Fruit fly (Drosophila melanogaster) whole organism, wandering third instar larva: Measurements from ENCODE around the gene dec.

Experiments used
- Abd-B ChIP-seq: fragments of >200 bp; optimal IDR thresholded peaks from 2 replicates; lab custom pipeline; 2017; ENCODE audit warnings: missing biosample characterization, missing genetic modification characterization
- CG32264 ChIP-seq: fragments of 200-800 bp; sonication (Bioruptor generic); optimal IDR thresholded peaks from 2 replicates; lab custom pipeline; 2016; ENCODE audit warnings: missing biosample characterization, missing genetic modification characterization
- CG9705 ChIP-seq: fragments of 200-800 bp; sonication (Bioruptor generic); optimal IDR thresholded peaks from 2 replicates; lab custom pipeline; 2018; ENCODE audit warnings: missing biosample characterization, mild to moderate bottlenecking, missing genetic modification characterization
- CrebA ChIP-seq: fragments of 200-800 bp; sonication (Bioruptor generic); optimal IDR thresholded peaks from 2 replicates; lab custom pipeline; 2016; ENCODE audit warnings: missing biosample characterization, mild to moderate bottlenecking, missing genetic modification characterization, borderline replicate concordance
- Dfd ChIP-seq: fragments of >200 bp; optimal IDR thresholded peaks from 2 replicates; lab custom pipeline; 2017; ENCODE audit warnings: missing biosample characterization, missing genetic modification characterization
- Dif ChIP-seq: fragments of 200-275, 200-300 bp; sonication (Bioruptor generic); optimal IDR thresholded peaks from 2 replicates; lab custom pipeline; 2018; ENCODE audit warnings: missing biosample characterization, missing genetic modification characterization; ENCODE audit not compliant: partially characterized antibody
- GATAd ChIP-seq: sonication (Bioruptor generic); optimal IDR thresholded peaks from 2 replicates; lab custom pipeline; 2016; ENCODE audit warnings: missing biosample characterization, missing genetic modification characterization
- HLH106 ChIP-seq: fragments of 200-800 bp; optimal IDR thresholded peaks from 3 replicates; lab custom pipeline; 2019; ENCODE audit warnings: missing biosample characterization, mild to moderate bottlenecking, missing genetic modification characterization, moderate library complexity
- Hnf4 ChIP-seq: fragments of 200-800 bp; sonication (Bioruptor generic); optimal IDR thresholded peaks from 2 replicates; lab custom pipeline; 2016; ENCODE audit warnings: missing biosample characterization, mild to moderate bottlenecking, missing genetic modification characterization
- Hr83 ChIP-seq: fragments of 200-300 bp; sonication (Bioruptor generic); optimal IDR thresholded peaks from 2 replicates; lab custom pipeline; 2016; ENCODE audit warnings: missing biosample characterization, mild to moderate bottlenecking, missing genetic modification characterization, moderate library complexity; ENCODE audit not compliant: poor library complexity, severe bottlenecking
- Jra ChIP-seq: sonication (Bioruptor generic); optimal IDR thresholded peaks from 2 replicates; lab custom pipeline; 2016; ENCODE audit warnings: missing biosample characterization, missing genetic modification characterization
- Mio ChIP-seq: sonication (Bioruptor generic); optimal IDR thresholded peaks from 2 replicates; lab custom pipeline; 2016; ENCODE audit warnings: missing biosample characterization, missing genetic modification characterization
- Myc ChIP-seq: fragments of >200 bp; optimal IDR thresholded peaks from 2 replicates; lab custom pipeline; 2017
- N ChIP-seq: fragments of >200 bp; optimal IDR thresholded peaks from 2 replicates; lab custom pipeline; 2018; ENCODE audit warnings: missing biosample characterization, missing external identifiers, missing genetic modification characterization
- OdsH ChIP-seq: fragments of 200-800 bp; sonication (Bioruptor generic); optimal IDR thresholded peaks from 2 replicates; lab custom pipeline; 2016; ENCODE audit warnings: missing biosample characterization, mild to moderate bottlenecking, missing genetic modification characterization
- Rel ChIP-seq, 2 experiments: fragments of 200-800 bp; sonication (Bioruptor generic) in 1 of 2; optimal IDR thresholded peaks; 2 replicates in 1 of 2; 3 replicates in 1 of 2; lab custom pipeline; 2016 to 2019; ENCODE audit warnings: mild to moderate bottlenecking in 2 of 2, missing biosample characterization in 2 of 2, missing genetic modification characterization in 2 of 2, moderate library complexity in 1 of 2
- Sp1 ChIP-seq: fragments of 200-800 bp; sonication (Bioruptor generic); optimal IDR thresholded peaks from 3 replicates; lab custom pipeline; 2019; ENCODE audit warnings: missing biosample characterization, mild to moderate bottlenecking, missing genetic modification characterization, moderate library complexity
- Vsx2 ChIP-seq: fragments of 200-300, 225-300 bp; sonication (Bioruptor generic); optimal IDR thresholded peaks from 2 replicates; lab custom pipeline; 2018; ENCODE audit warnings: missing biosample characterization, missing genetic modification characterization; ENCODE audit not compliant: partially characterized antibody
- br ChIP-seq: fragments of 200-800 bp; sonication (Bioruptor generic); optimal IDR thresholded peaks from 2 replicates; lab custom pipeline; 2016; ENCODE audit warnings: missing biosample characterization, missing genetic modification characterization
- brk ChIP-seq: fragments of 200-800 bp; sonication (Bioruptor generic); optimal IDR thresholded peaks from 2 replicates; lab custom pipeline; 2016; ENCODE audit warnings: missing biosample characterization, mild to moderate bottlenecking, missing genetic modification characterization
- dl ChIP-seq, 2 experiments: fragments of 175-275, 200-275 bp in 1 of 2; fragments of 200-275 bp in 1 of 2; sonication (Bioruptor generic); optimal IDR thresholded peaks; lab custom pipeline; 2018; ENCODE audit warnings: mild to moderate bottlenecking in 2 of 2, missing biosample characterization in 2 of 2, missing genetic modification characterization in 2 of 2, moderate library complexity in 2 of 2; ENCODE audit not compliant: partially characterized antibody in 2 of 2, insufficient read depth in 1 of 2
- dmrt93B ChIP-seq: fragments of 200-800 bp; sonication (Bioruptor generic); optimal IDR thresholded peaks from 2 replicates; lab custom pipeline; 2018; ENCODE audit warnings: missing biosample characterization, mild to moderate bottlenecking, missing genetic modification characterization
- ey ChIP-seq: fragments of 200-800 bp; sonication (Bioruptor generic); optimal IDR thresholded peaks from 2 replicates; lab custom pipeline; 2016; ENCODE audit warnings: missing biosample characterization, missing genetic modification characterization
- foxo ChIP-seq, 2 experiments: fragments of 200-800 bp; sonication (Bioruptor generic); optimal IDR thresholded peaks; 2 replicates in 1 of 2; 3 replicates in 1 of 2; lab custom pipeline; 2016 to 2017; ENCODE audit warnings: missing biosample characterization in 2 of 2, missing genetic modification characterization in 2 of 2
- fru ChIP-seq: fragments of 200-800 bp; sonication (Bioruptor generic); optimal IDR thresholded peaks from 3 replicates; lab custom pipeline; 2016; ENCODE audit warnings: missing biosample characterization, mild to moderate bottlenecking, missing genetic modification characterization
- h ChIP-seq: fragments of 200-800 bp; sonication (Bioruptor generic); optimal IDR thresholded peaks from 3 replicates; lab custom pipeline; 2016; ENCODE audit warnings: missing biosample characterization, mild to moderate bottlenecking, missing genetic modification characterization
- jim ChIP-seq: fragments of 175-275, 200-325 bp; sonication (Bioruptor generic); optimal IDR thresholded peaks from 2 replicates; lab custom pipeline; 2016; ENCODE audit warnings: missing biosample characterization, mild to moderate bottlenecking, missing genetic modification characterization
- lola ChIP-seq: fragments of >200 bp; optimal IDR thresholded peaks from 2 replicates; lab custom pipeline; 2017; ENCODE audit warnings: missing biosample characterization, missing genetic modification characterization
- psq ChIP-seq: fragments of 200-800 bp; sonication (Bioruptor generic); optimal IDR thresholded peaks from 3 replicates; lab custom pipeline; 2017; ENCODE audit warnings: missing biosample characterization, mild to moderate bottlenecking, missing genetic modification characterization, moderate library complexity
- rgr ChIP-seq: fragments of 200-800 bp; sonication (Bioruptor generic); optimal IDR thresholded peaks from 3 replicates; lab custom pipeline; 2016; ENCODE audit warnings: missing biosample characterization, mild to moderate bottlenecking, missing genetic modification characterization
- sv ChIP-seq: fragments of 200-800 bp; sonication (Bioruptor generic); optimal IDR thresholded peaks from 3 replicates; lab custom pipeline; 2016; ENCODE audit warnings: missing biosample characterization, missing genetic modification characterization
- tai ChIP-seq: sonication (Bioruptor generic); optimal IDR thresholded peaks from 2 replicates; lab custom pipeline; 2016; ENCODE audit warnings: missing biosample characterization, missing genetic modification characterization
- woc ChIP-seq: sonication (Bioruptor generic); optimal IDR thresholded peaks from 2 replicates; lab custom pipeline; 2016; ENCODE audit warnings: missing biosample characterization, mild to moderate bottlenecking, missing genetic modification characterization

Gene dec

DNA sequence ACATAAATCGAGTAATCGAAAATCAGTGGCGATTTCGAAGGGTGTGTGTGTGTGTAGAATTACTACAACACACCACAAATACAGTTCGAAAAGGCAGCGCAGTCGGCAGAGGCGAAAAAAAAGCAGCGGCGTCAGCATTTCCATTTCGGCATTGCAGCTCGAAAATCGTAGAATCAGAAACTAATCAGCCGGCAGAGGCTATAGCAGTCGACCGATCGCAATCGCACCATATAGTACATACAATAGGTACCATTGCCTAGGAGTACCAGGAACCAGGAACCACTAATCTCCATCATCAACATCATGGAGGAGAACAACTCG lies 36.0 kb upstream of the dec start:
- no peak for TF ChIP-seq brk (GFP tag; lab: Kevin White, UChicago)
- no peak for TF ChIP-seq dl (GFP tag; optimal IDR thresholded peaks at IDR 0.05; lab: Kevin White, UChicago; ENCODE audit: insufficient read depth in 1 of 2, partially characterized antibody in 2 of 2)
- no peak for TF ChIP-seq Vsx2
- no peak for TF ChIP-seq dmrt93B (GFP tag; lab: Kevin White, UChicago)
- TF ChIP-seq jim (GFP tag; lab: Kevin White, UChicago), result no peak
- TF ChIP-seq CG32264 (GFP tag; lab: Kevin White, UChicago), result no peak
- TF ChIP-seq OdsH (GFP tag; lab: Kevin White, UChicago), result no peak
- TF ChIP-seq, all 38 proteins: peak for 0

DNA sequence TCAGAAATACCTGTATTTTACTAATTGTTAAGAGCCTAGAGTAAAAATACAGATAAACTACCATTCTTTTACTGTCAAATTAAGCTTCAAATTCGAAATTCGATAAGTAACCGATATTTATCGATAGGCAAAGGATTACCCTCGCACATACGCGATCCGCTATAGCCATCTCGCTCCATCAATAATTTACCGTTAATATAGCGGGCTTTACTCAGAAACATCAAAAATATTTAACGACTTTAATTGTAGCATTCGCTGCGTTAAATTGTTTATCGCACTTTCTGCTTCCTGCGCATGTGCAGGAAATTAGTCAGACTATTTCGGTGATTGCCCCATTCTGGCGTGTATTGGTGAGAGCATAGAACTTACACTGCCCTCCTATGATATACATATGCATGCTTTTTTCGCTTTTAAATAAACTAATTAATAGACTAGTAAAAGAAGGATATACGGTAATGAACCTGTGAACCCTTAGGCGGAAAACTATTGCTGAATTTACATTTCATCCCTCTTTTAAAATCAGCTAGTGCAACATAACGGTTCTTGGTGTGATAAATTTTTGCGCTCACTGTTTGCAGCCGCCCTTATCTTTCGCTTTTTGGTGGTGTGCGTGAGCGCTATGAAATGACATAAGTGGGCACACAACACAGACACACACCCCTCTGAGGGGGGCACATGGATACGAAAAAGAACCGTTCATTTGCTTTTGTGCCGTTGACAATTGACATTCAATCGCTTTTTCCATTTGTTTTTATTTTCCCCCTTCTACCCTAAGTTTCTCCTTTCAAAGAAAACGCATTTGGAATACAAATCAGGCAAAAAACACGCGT lies 35.4 kb upstream of the dec start, which contains the start of the genes dpr14 and spidey:
dpr14 (minus strand) TSS at position 48 of the 830 bp plus-strand sequence.
spidey (plus strand) TSS at position 693 of the 830 bp plus-strand sequence.
- no peak for TF ChIP-seq Rel (GFP tag; optimal IDR thresholded peaks at IDR 0.05; lab: Kevin White, UChicago)
- peak; percentile 82 for TF ChIP-seq Rel (tag; optimal IDR thresholded peaks at IDR 0.05; lab: Kevin White, UChicago)
- TF ChIP-seq OdsH (GFP tag; lab: Kevin White, UChicago), result peak; percentile 71
- peak; percentile 71 for TF ChIP-seq woc (GFP tag; lab: Kevin White, UChicago)
- TF ChIP-seq lola, result no peak
- peak; percentile 36 for TF ChIP-seq Dif (GFP tag; lab: Kevin White, UChicago)
- peak in 1 of 2 experiments; percentile 79 for TF ChIP-seq foxo (GFP tag; optimal IDR thresholded peaks at IDR 0.05; lab: Kevin White, UChicago)
- TF ChIP-seq sv (GFP tag; lab: Kevin White, UChicago), result peak; percentile 80
- peak; percentile 86 for TF ChIP-seq fru (GFP tag; lab: Kevin White, UChicago)
- TF ChIP-seq GATAd, result no peak
- TF ChIP-seq Dfd (GFP tag; lab: Kevin White, UChicago), result no peak
- TF ChIP-seq dl (GFP tag; optimal IDR thresholded peaks at IDR 0.05; lab: Kevin White, UChicago; ENCODE audit: insufficient read depth in 1 of 2, partially characterized antibody in 2 of 2), result no peak
- TF ChIP-seq br (GFP tag; lab: Kevin White, UChicago), result peak; percentile 77
- TF ChIP-seq psq (GFP tag; lab: Kevin White, UChicago), result peak; percentile 64
- TF ChIP-seq Mio, result peak; percentile 22
- TF ChIP-seq ey (GFP tag; lab: Kevin White, UChicago), result peak; percentile 83
- no peak for TF ChIP-seq N (GFP tag; lab: Kevin White, UChicago)
- peak; percentile 85 for TF ChIP-seq h
- no peak for TF ChIP-seq Hr83 (GFP tag; lab: Kevin White, UChicago)
- TF ChIP-seq jim (GFP tag; lab: Kevin White, UChicago), result no peak
- TF ChIP-seq CG9705, result peak; percentile 65
- TF ChIP-seq Hnf4 (GFP tag; lab: Kevin White, UChicago), result peak; percentile 70
- TF ChIP-seq HLH106, result peak; percentile 83
- peak; percentile 79 for TF ChIP-seq rgr (GFP tag; lab: Kevin White, UChicago)
- TF ChIP-seq Sp1 (GFP tag; lab: Kevin White, UChicago), result peak; percentile 81
- TF ChIP-seq tai (GFP tag; lab: Kevin White, UChicago), result no peak
- peak; percentile 62 for TF ChIP-seq dmrt93B (GFP tag; lab: Kevin White, UChicago)
- no peak for TF ChIP-seq Abd-B (GFP tag; lab: Kevin White, UChicago)
- TF ChIP-seq Jra (GFP tag; lab: Kevin White, UChicago), result peak; percentile 39
- TF ChIP-seq Vsx2, result peak; percentile 65
- TF ChIP-seq CG32264 (GFP tag; lab: Kevin White, UChicago), result peak; percentile 39
- no peak for TF ChIP-seq Myc (lab: Kevin White, UChicago)
- no peak for TF ChIP-seq CrebA (GFP tag; lab: Kevin White, UChicago)
- TF ChIP-seq, all 38 proteins: peak for 21
